Fruit fly (Drosophila melanogaster) whole organism, embryonic: ENCODE data around the gene CrebB.

Experiments used
- Ada2b ChIP-seq: fragments of 200-800 bp; sonication (Bioruptor generic); IDR thresholded peaks from 2 replicates; pipeline ENCODE4 v1.3.6; 2022; ENCODE audit warnings: missing biosample characterization, missing genetic modification characterization
- Atf3 ChIP-seq: fragments of 200-800 bp; sonication (Bioruptor generic); optimal IDR thresholded peaks from 3 replicates; lab custom pipeline; 2016; ENCODE audit warnings: missing biosample characterization, missing genetic modification characterization
- Atf6 ChIP-seq: fragments of 200-800 bp; sonication (Bioruptor generic); IDR thresholded peaks from 2 replicates; pipeline ENCODE4 v1.3.6; 2022; ENCODE audit warnings: missing biosample characterization, missing genetic modification characterization
- B-H1 ChIP-seq: fragments of 200-800 bp; sonication (Bioruptor generic); IDR thresholded peaks from 3 replicates; pipeline ENCODE4 v1.3.6; 2022; ENCODE audit warnings: missing biosample characterization, missing genetic modification characterization
- BtbVII ChIP-seq: fragments of 200-800 bp; sonication (Bioruptor generic); optimal IDR thresholded peaks from 3 replicates; lab custom pipeline; 2017; ENCODE audit warnings: missing biosample characterization, mild to moderate bottlenecking, missing genetic modification characterization
- CG11093 ChIP-seq: fragments of 200-800 bp; sonication (Bioruptor generic); IDR thresholded peaks from 3 replicates; pipeline ENCODE4 v1.3.6; 2022; ENCODE audit warnings: missing biosample characterization, missing genetic modification characterization
- CG11247 ChIP-seq: fragments of 200-800 bp; sonication (Bioruptor generic); IDR thresholded peaks from 2 replicates; pipeline ENCODE4 v1.3.6; 2022; ENCODE audit warnings: missing biosample characterization, missing genetic modification characterization
- CG11695 ChIP-seq: fragments of 200-800 bp; sonication (Bioruptor generic); IDR thresholded peaks from 3 replicates; pipeline ENCODE4 v1.3.6; 2022; ENCODE audit warnings: missing biosample characterization, missing genetic modification characterization
- CG12104 ChIP-seq: fragments of 200-800 bp; sonication (Bioruptor generic); optimal IDR thresholded peaks from 3 replicates; lab custom pipeline; 2016; ENCODE audit warnings: missing biosample characterization, missing genetic modification characterization
- CG12769 ChIP-seq: fragments of 200-800 bp; sonication (Bioruptor generic); optimal IDR thresholded peaks from 2 replicates; lab custom pipeline; 2019; ENCODE audit warnings: missing biosample characterization, mild to moderate bottlenecking, missing genetic modification characterization, moderate library complexity
- CG13296 ChIP-seq: fragments of 200-800 bp; sonication (Bioruptor generic); optimal IDR thresholded peaks from 3 replicates; lab custom pipeline; 2018; ENCODE audit warnings: missing biosample characterization, mild to moderate bottlenecking, missing genetic modification characterization
- CG14050 ChIP-seq: fragments of 200-800 bp; sonication (Bioruptor generic); IDR thresholded peaks from 3 replicates; pipeline ENCODE4 v1.3.6; 2022; ENCODE audit warnings: missing biosample characterization, missing genetic modification characterization
- CG15601 ChIP-seq: fragments of 200-800 bp; sonication (Bioruptor generic); optimal IDR thresholded peaks from 3 replicates; lab custom pipeline; 2019; ENCODE audit warnings: missing biosample characterization, mild to moderate bottlenecking, missing genetic modification characterization, moderate library complexity
- CG17186 ChIP-seq: fragments of 200-800 bp; sonication (Bioruptor generic); optimal IDR thresholded peaks from 3 replicates; lab custom pipeline; 2017; ENCODE audit warnings: missing biosample characterization, missing genetic modification reagents, missing genetic modification characterization
- CG17612 ChIP-seq: fragments of 200-800 bp; sonication (Bioruptor generic); IDR thresholded peaks from 2 replicates; pipeline ENCODE4 v1.3.6; 2022; ENCODE audit warnings: missing biosample characterization, missing genetic modification characterization
- CG18619 ChIP-seq: fragments of 200-800 bp; sonication (Bioruptor generic); optimal IDR thresholded peaks from 3 replicates; lab custom pipeline; 2017; ENCODE audit warnings: missing biosample characterization, mild to moderate bottlenecking, missing genetic modification characterization
- CG32772 ChIP-seq: fragments of 200-800 bp; sonication (Bioruptor generic); IDR thresholded peaks from 2 replicates; pipeline ENCODE4 v1.3.6; 2022; ENCODE audit warnings: missing biosample characterization, missing genetic modification characterization
- CG3407 ChIP-seq: fragments of 200-800 bp; sonication (Bioruptor generic); optimal IDR thresholded peaks from 2 replicates; lab custom pipeline; 2018; ENCODE audit warnings: missing biosample characterization, mild to moderate bottlenecking, missing genetic modification characterization
- CG4282 ChIP-seq: fragments of 200-800 bp; sonication (Bioruptor generic); optimal IDR thresholded peaks from 2 replicates; lab custom pipeline; 2016; ENCODE audit warnings: missing biosample characterization, missing genetic modification characterization
- CG6689 ChIP-seq: fragments of 200-800 bp; sonication (Bioruptor generic); IDR thresholded peaks from 2 replicates; pipeline ENCODE4 v1.3.6; 2022; ENCODE audit warnings: missing biosample characterization, missing genetic modification characterization
- CG7987 ChIP-seq: fragments of 200-800 bp; sonication (Bioruptor generic); optimal IDR thresholded peaks from 2 replicates; lab custom pipeline; 2018; ENCODE audit warnings: missing biosample characterization, mild to moderate bottlenecking, missing genetic modification characterization, moderate library complexity
- CG9817 ChIP-seq: fragments of 200-800 bp; sonication (Bioruptor generic); optimal IDR thresholded peaks from 2 replicates; lab custom pipeline; 2018; ENCODE audit warnings: missing biosample characterization, mild to moderate bottlenecking, missing genetic modification characterization, moderate library complexity
- E2f2 ChIP-seq: fragments of 200-800 bp; sonication (Bioruptor generic); IDR thresholded peaks from 2 replicates; pipeline ENCODE4 v1.3.6; 2022; ENCODE audit warnings: missing biosample characterization, missing genetic modification characterization
- HLH54F ChIP-seq: fragments of 200-800 bp; sonication (Bioruptor generic); optimal IDR thresholded peaks from 3 replicates; lab custom pipeline; 2016; ENCODE audit warnings: missing biosample characterization, missing genetic modification characterization
- Hand ChIP-seq: fragments of 200-800 bp; sonication (Bioruptor generic); optimal IDR thresholded peaks from 2 replicates; lab custom pipeline; 2017; ENCODE audit warnings: mild to moderate bottlenecking, missing biosample characterization, missing genetic modification reagents, missing genetic modification characterization
- HmgZ ChIP-seq: fragments of 200-800 bp; sonication (Bioruptor generic); optimal IDR thresholded peaks from 2 replicates; lab custom pipeline; 2018; ENCODE audit warnings: missing biosample characterization, mild to moderate bottlenecking, missing genetic modification characterization
- Oli ChIP-seq: fragments of 200-800 bp; sonication (Bioruptor generic); optimal IDR thresholded peaks from 2 replicates; lab custom pipeline; 2018; ENCODE audit warnings: missing biosample characterization, mild to moderate bottlenecking, missing genetic modification characterization, moderate library complexity
- Rx ChIP-seq: fragments of 200-800 bp; sonication (Bioruptor generic); IDR thresholded peaks from 2 replicates; pipeline ENCODE4 v1.3.6; 2022; ENCODE audit warnings: missing biosample characterization, missing genetic modification characterization
- Sry-δ ChIP-seq: fragments of 200-800 bp; sonication (Bioruptor generic); optimal IDR thresholded peaks from 2 replicates; lab custom pipeline; 2016; ENCODE audit warnings: missing biosample characterization, missing genetic modification characterization
- amos ChIP-seq: fragments of 200-800 bp; sonication (Bioruptor generic); IDR thresholded peaks from 2 replicates; pipeline ENCODE4 v1.3.6; 2022; ENCODE audit warnings: missing biosample characterization, missing genetic modification characterization; ENCODE audit not compliant: partially characterized antibody
- ase ChIP-seq: fragments of 200-800 bp; sonication (Bioruptor generic); IDR thresholded peaks from 3 replicates; pipeline ENCODE4 v1.3.6; 2022; ENCODE audit warnings: missing biosample characterization, missing genetic modification characterization
- bigmax ChIP-seq: fragments of 200-800 bp; sonication (Bioruptor generic); optimal IDR thresholded peaks from 2 replicates; lab custom pipeline; 2018; ENCODE audit warnings: missing biosample characterization, mild to moderate bottlenecking, missing genetic modification characterization
- dati ChIP-seq: fragments of 200-800 bp; sonication (Bioruptor generic); IDR thresholded peaks from 2 replicates; pipeline ENCODE4 v1.3.6; 2022; ENCODE audit warnings: missing biosample characterization, missing genetic modification characterization
- dimm ChIP-seq: fragments of 200-800 bp; sonication (Bioruptor generic); IDR thresholded peaks from 2 replicates; pipeline ENCODE4 v1.3.6; 2022; ENCODE audit warnings: missing biosample characterization, missing genetic modification characterization
- eve ChIP-seq, 2 experiments: fragments of >200 bp; optimal IDR thresholded peaks; 2 replicates each; lab custom pipeline; 2017; ENCODE audit warnings: missing biosample characterization in 2 of 2, missing genetic modification characterization in 2 of 2
- gcm2 ChIP-seq: fragments of 200-800 bp; sonication (Bioruptor generic); optimal IDR thresholded peaks from 2 replicates; lab custom pipeline; 2016; ENCODE audit warnings: missing biosample characterization, missing genetic modification characterization
- hbn ChIP-seq: fragments of 200-800 bp; sonication (Bioruptor generic); IDR thresholded peaks from 2 replicates; pipeline ENCODE4 v1.3.6; 2022; ENCODE audit warnings: missing biosample characterization, missing genetic modification characterization; ENCODE audit not compliant: partially characterized antibody
- jumu ChIP-seq: fragments of 200-800 bp; sonication (Bioruptor generic); optimal IDR thresholded peaks from 3 replicates; lab custom pipeline; 2016; ENCODE audit warnings: missing biosample characterization, missing genetic modification characterization
- nau ChIP-seq: fragments of 200-800 bp; sonication (Bioruptor generic); optimal IDR thresholded peaks from 3 replicates; lab custom pipeline; 2017; ENCODE audit warnings: missing biosample characterization, mild to moderate bottlenecking, missing genetic modification characterization, missing genetic modification reagents
- onecut ChIP-seq: fragments of 200-800 bp; sonication (Bioruptor generic); IDR thresholded peaks from 2 replicates; pipeline ENCODE4 v1.3.6; 2022; ENCODE audit warnings: missing biosample characterization, missing genetic modification characterization
- org-1 ChIP-seq: fragments of 200-800 bp; sonication (Bioruptor generic); optimal IDR thresholded peaks from 2 replicates; lab custom pipeline; 2017; ENCODE audit warnings: missing biosample characterization, missing genetic modification characterization
- pb ChIP-seq: fragments of 200-800 bp; sonication (Bioruptor generic); optimal IDR thresholded peaks from 3 replicates; lab custom pipeline; 2016; ENCODE audit warnings: missing biosample characterization, missing genetic modification characterization
- shn ChIP-seq: fragments of 200-800 bp; sonication (Bioruptor generic); optimal IDR thresholded peaks from 3 replicates; lab custom pipeline; 2016; ENCODE audit warnings: missing biosample characterization, missing genetic modification characterization
- slp2 ChIP-seq: fragments of 200-800 bp; sonication (Bioruptor generic); optimal IDR thresholded peaks from 2 replicates; lab custom pipeline; 2016; ENCODE audit warnings: missing biosample characterization, missing genetic modification characterization
- sqz ChIP-seq: fragments of 200-800 bp; sonication (Bioruptor generic); optimal IDR thresholded peaks from 3 replicates; lab custom pipeline; 2018; ENCODE audit warnings: missing biosample characterization, mild to moderate bottlenecking, missing genetic modification characterization
- ssp ChIP-seq: fragments of 200-800 bp; sonication (Bioruptor generic); IDR thresholded peaks from 2 replicates; pipeline ENCODE4 v1.3.6; 2022; ENCODE audit warnings: missing biosample characterization, missing genetic modification characterization
- trem ChIP-seq: fragments of 200-800 bp; optimal IDR thresholded peaks from 3 replicates; lab custom pipeline; 2019; ENCODE audit warnings: missing biosample characterization, mild to moderate bottlenecking, missing genetic modification characterization, moderate library complexity
- vfl ChIP-seq: fragments of 200-800 bp; sonication (Bioruptor generic); optimal IDR thresholded peaks from 2 replicates; lab custom pipeline; 2016; ENCODE audit warnings: missing biosample characterization, missing genetic modification characterization
- yki ChIP-seq: fragments of >200 bp; optimal IDR thresholded peaks from 3 replicates; lab custom pipeline; 2018

CrebB gene

dm6 chrX:18367806-18368643, 1.9 kb downstream of the CrebB start (continued):
- peak; percentile 79 for TF ChIP-seq Ada2b (GFP tag; lab: Robert Waterston, UW)
- peak; percentile 60 for TF ChIP-seq BtbVII (GFP tag; lab: Kevin White, UChicago)
- TF ChIP-seq CG17612 (GFP tag; lab: Robert Waterston, UW), result 0 out of 2 replicates have a peak, but pooled peaks have one; percentile 42
- peak; percentile 49 for TF ChIP-seq slp2
- TF ChIP-seq CG6689, result peak; percentile 46
- TF ChIP-seq gcm2 (GFP tag; lab: Kevin White, UChicago), result peak; percentile 56
- TF ChIP-seq CG3407 (GFP tag; lab: Kevin White, UChicago), result no peak
- TF ChIP-seq CG14050 (GFP tag; lab: Robert Waterston, UW), result peak; percentile 41; the same call in 2 of the 3 replicates
- peak; percentile 78 for TF ChIP-seq jumu (GFP tag; lab: Kevin White, UChicago)
- TF ChIP-seq CG13296, result peak; percentile 67
- peak; percentile 9 for TF ChIP-seq Oli (tag; lab: Kevin White, UChicago)
- TF ChIP-seq CG4282 (GFP tag; lab: Kevin White, UChicago), result peak; percentile 54
- TF ChIP-seq B-H1 (GFP tag; lab: Robert Waterston, UW), result peak; percentile 50; the same call in 2 of the 3 replicates
- TF ChIP-seq org-1 (GFP tag; lab: Kevin White, UChicago), result peak; percentile 62
- no peak for TF ChIP-seq trem (tag; lab: Kevin White, UChicago)
- TF ChIP-seq Hand, result peak; percentile 82
- peak; percentile 43 for TF ChIP-seq pb (GFP tag; lab: Kevin White, UChicago)
- TF ChIP-seq CG9817, result peak; percentile 67
- peak; percentile 75 for TF ChIP-seq Atf6 (GFP tag; lab: Robert Waterston, UW)
- TF ChIP-seq CG7987, result peak; percentile 67
- peak; percentile 69; the same call in 2 of the 3 replicates for TF ChIP-seq ase (GFP tag; lab: Robert Waterston, UW)
- no peak for TF ChIP-seq E2f2 (GFP tag; lab: Robert Waterston, UW)
- TF ChIP-seq Sry-δ (GFP tag; lab: Kevin White, UChicago), result peak; percentile 20
- no peak; the same call in 1 of the 2 replicates for TF ChIP-seq amos
- TF ChIP-seq HLH54F (GFP tag; lab: Kevin White, UChicago), result peak; percentile 72
- TF ChIP-seq Atf3, result peak; percentile 33
- TF ChIP-seq CG12104, result peak; percentile 35
- TF ChIP-seq CG15601 (tag; lab: Kevin White, UChicago), result peak; percentile 32
- 0 out of 3 replicates have a peak, but pooled peaks have one; percentile 24 for TF ChIP-seq CG11695
- TF ChIP-seq CG17186 (GFP tag; lab: Kevin White, UChicago), result no peak
- peak; percentile 72 for TF ChIP-seq CG18619 (GFP tag; lab: Kevin White, UChicago)
- peak; percentile 48; the same call in 1 of the 2 replicates for TF ChIP-seq dimm (GFP tag; lab: Robert Waterston, UW)
- no peak for TF ChIP-seq nau
- peak; percentile 50 for TF ChIP-seq Rx
- peak; percentile 67 for TF ChIP-seq CG11247 (GFP tag; lab: Robert Waterston, UW)
- TF ChIP-seq ssp (GFP tag; lab: Robert Waterston, UW), result peak; percentile 56; the same call in 1 of the 2 replicates
- no peak for TF ChIP-seq eve (GFP tag; optimal IDR thresholded peaks at IDR 0.05; lab: Kevin White, UChicago)
- TF ChIP-seq vfl, result peak; percentile 60
- no peak for TF ChIP-seq hbn (GFP tag; lab: Robert Waterston, UW)
- TF ChIP-seq HmgZ (tag; lab: Kevin White, UChicago), result peak; percentile 83
- TF ChIP-seq CG12769 (tag; lab: Kevin White, UChicago), result peak; percentile 96
- peak; percentile 54 for TF ChIP-seq CG32772 (GFP tag; lab: Robert Waterston, UW)
- TF ChIP-seq dati, result 0 out of 2 replicates have a peak, but pooled peaks have one; percentile 22
- TF ChIP-seq CG11093, result peak; percentile 46; the same call in 2 of the 3 replicates
- peak; percentile 60 for TF ChIP-seq onecut (GFP tag; lab: Robert Waterston, UW)
- no peak for TF ChIP-seq sqz (GFP tag; lab: Kevin White, UChicago)
- TF ChIP-seq yki, result no peak
- peak; percentile 79 for TF ChIP-seq shn (GFP tag; lab: Kevin White, UChicago)
- no peak for TF ChIP-seq bigmax
